Worm (Caenorhabditis elegans) whole organism, early embryonic: ENCODE data around the gene glo-1.

ENCODE experiments used
- B0310.2 ChIP-seq: sonication (generic microtip); optimal IDR thresholded peaks from 2 replicates; lab custom pipeline; 2016; ENCODE audit warnings: mild to moderate bottlenecking, missing genetic modification characterization, missing compliant biosample characterization
- aly-1 ChIP-seq: sonication (generic microtip); optimal IDR thresholded peaks from 2 replicates; lab custom pipeline; 2016; ENCODE audit warnings: missing genetic modification characterization, missing compliant biosample characterization
- ama-1 ChIP-seq: fragments of 150-350 bp; optimal IDR thresholded peaks from 2 replicates; lab custom pipeline; 2014
- flt-1 ChIP-seq: fragments of 200-800 bp; sonication (Bioruptor generic); IDR thresholded peaks from 2 replicates; pipeline ENCODE4 v1.3.6; 2022; ENCODE audit warnings: missing genetic modification characterization, missing compliant biosample characterization
- hmbx-1 ChIP-seq: sonication (generic microtip); optimal IDR thresholded peaks from 2 replicates; lab custom pipeline; 2016; ENCODE audit warnings: mild to moderate bottlenecking, missing genetic modification characterization, missing compliant biosample characterization

ce11 chrX:9917362-9917761 lies 35.4 kb upstream of the glo-1 start, which contains the start of gene F21G4.6:
- TF ChIP-seq B0310.2 (no peak), flt-1 (no peak), ama-1 (no peak), hmbx-1 (tag; lab: Kevin White, UChicago) (no peak), aly-1 (tag; lab: Kevin White, UChicago) (no peak)
